Worm (Caenorhabditis elegans) whole organism, young adult: ENCODE data around the gene T28D6.3.

ENCODE experiments used
- C17E4.6 ChIP-seq: fragments of 200-800 bp; sonication (Bioruptor generic); IDR thresholded peaks from 2 replicates; pipeline ENCODE4 v1.3.6; 2022; ENCODE audit warnings: missing genetic modification reagents, missing genetic modification characterization, missing compliant biosample characterization
- D2030.7 ChIP-seq: fragments of 200-800 bp; sonication (Bioruptor generic); IDR thresholded peaks from 2 replicates; pipeline ENCODE4 v1.3.6; 2022; ENCODE audit warnings: missing genetic modification reagents, missing genetic modification characterization, missing compliant biosample characterization
- F49E8.2 ChIP-seq: sonication (generic microtip); optimal IDR thresholded peaks from 3 replicates; lab custom pipeline; 2017; ENCODE audit warnings: missing genetic modification characterization, mild to moderate bottlenecking, missing compliant biosample characterization, antibody characterized with exemption, moderate library complexity; ENCODE audit not compliant: insufficient read depth
- aptf-3 ChIP-seq: fragments of 200-800 bp; sonication (Bioruptor generic); IDR thresholded peaks from 2 replicates; pipeline ENCODE4 v1.3.6; 2022; ENCODE audit warnings: missing genetic modification characterization, missing compliant biosample characterization
- bed-2 ChIP-seq: fragments of 200-800 bp; sonication (Bioruptor generic); IDR thresholded peaks from 2 replicates; pipeline ENCODE4 v1.3.6; 2022; ENCODE audit warnings: missing genetic modification reagents, missing genetic modification characterization, missing compliant biosample characterization
- mxl-1 ChIP-seq: sonication (generic microtip); optimal IDR thresholded peaks from 2 replicates; lab custom pipeline; 2016; ENCODE audit warnings: missing genetic modification characterization, missing compliant biosample characterization
- snpc-1.1 ChIP-seq: sonication (generic microtip); optimal IDR thresholded peaks from 2 replicates; lab custom pipeline; 2017; ENCODE audit warnings: missing genetic modification characterization, mild to moderate bottlenecking, missing compliant biosample characterization, antibody characterized with exemption, moderate library complexity, missing genotype, missing genetic modification reagents; ENCODE audit not compliant: insufficient read depth
- snpc-4 ChIP-seq, 5 experiments: fragments of 150-350 bp in 1 of 5; sonication (generic microtip) in 4 of 5; optimal IDR thresholded peaks; 2 replicates each; lab custom pipeline; 2014 to 2018; ENCODE audit warnings: missing genetic modification characterization in 5 of 5, missing biosample characterization in 3 of 5, antibody characterized with exemption in 2 of 5, mild to moderate bottlenecking in 2 of 5, missing compliant biosample characterization in 2 of 5, missing genotype in 2 of 5, moderate library complexity in 2 of 5, missing genetic modification reagents in 1 of 5
- unc-62 ChIP-seq: fragments of 150-350 bp; optimal IDR thresholded peaks from 2 replicates; lab custom pipeline; 2014; ENCODE audit warnings: missing biosample characterization, missing genetic modification reagents, missing genetic modification characterization

DNA sequence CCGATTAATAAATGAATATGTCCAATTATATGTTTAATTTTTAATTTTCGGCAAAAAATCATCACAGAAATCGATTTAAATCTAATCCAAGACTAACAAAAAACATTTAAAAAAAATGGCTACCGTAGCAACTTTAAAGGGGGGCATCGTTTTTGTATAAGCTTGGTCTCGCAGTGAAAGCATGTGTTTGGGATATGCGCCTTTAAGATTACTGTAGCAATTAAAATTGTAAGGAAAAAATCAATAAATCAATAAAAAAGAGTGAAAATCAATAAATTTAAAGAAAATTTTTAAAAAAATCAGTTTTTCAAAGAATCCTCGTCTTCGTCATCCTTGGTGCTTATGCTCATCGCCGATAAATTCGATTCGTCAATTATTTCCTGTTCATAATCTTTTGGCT, 22.4 kb upstream of the T28D6.3 start:
- peak; percentile 59 for TF ChIP-seq snpc-1.1 (tag; lab: Kevin White, UChicago)
- no peak for TF ChIP-seq unc-62 (GFP tag; lab: Kevin White, UChicago)
- no peak for TF ChIP-seq snpc-4 (GFP tag; optimal IDR thresholded peaks at IDR 0.05; lab: Kevin White, UChicago)
- TF ChIP-seq snpc-4 (tag; optimal IDR thresholded peaks at IDR 0.05; lab: Kevin White, UChicago) = no peak
- peak; percentile 70 for TF ChIP-seq D2030.7
- no peak for TF ChIP-seq mxl-1 (tag; lab: Kevin White, UChicago)
- TF ChIP-seq C17E4.6 (GFP tag; lab: Robert Waterston, UW) = no peak
- TF ChIP-seq aptf-3 (GFP tag; lab: Robert Waterston, UW) = no peak
- TF ChIP-seq F49E8.2 = peak; percentile 15
- TF ChIP-seq bed-2 (GFP tag; lab: Robert Waterston, UW) = no peak
